Worm (Caenorhabditis elegans): ENCODE results near the gene memo-1.

ce11 chrV:7842228-7842627 is 4.7 kb downstream of the memo-1 start, which contains the start of gene grd-8:
- no peak for TF ChIP-seq mdl-1 (tag; optimal IDR thresholded peaks at IDR 0.05)
- no peak for TF ChIP-seq nhr-76 (tag; optimal IDR thresholded peaks at IDR 0.05)
- TF ChIP-seq ama-1 (optimal IDR thresholded peaks at IDR 0.05) = no peak
- no peak for TF ChIP-seq egl-27 (tag; optimal IDR thresholded peaks at IDR 0.05)
- TF ChIP-seq nfya-1 (tag; optimal IDR thresholded peaks at IDR 0.05; ENCODE audit: insufficient read depth) = no peak
